Fruit fly (Drosophila melanogaster) whole organism, prepupa: ENCODE results near the gene eIF4E3.

Experiments used
- CG6854 ChIP-seq: fragments of 200-800 bp; sonication (Bioruptor generic); optimal IDR thresholded peaks from 2 replicates; lab custom pipeline; 2017; ENCODE audit warnings: missing biosample characterization, mild to moderate bottlenecking, missing genetic modification characterization
- Hr39 ChIP-seq: fragments of 200-800 bp; sonication (Bioruptor generic); optimal IDR thresholded peaks from 2 replicates; lab custom pipeline; 2016; ENCODE audit warnings: missing biosample characterization, missing genetic modification characterization
- cyc ChIP-seq: fragments of 200-800 bp; sonication (Bioruptor generic); optimal IDR thresholded peaks from 3 replicates; lab custom pipeline; 2016; ENCODE audit warnings: missing biosample characterization, missing genetic modification characterization
- spab ChIP-seq: fragments of 200-800 bp; sonication (Bioruptor generic); optimal IDR thresholded peaks from 2 replicates; lab custom pipeline; 2017; ENCODE audit warnings: missing biosample characterization, mild to moderate bottlenecking, missing genetic modification characterization, missing genetic modification reagents

DNA sequence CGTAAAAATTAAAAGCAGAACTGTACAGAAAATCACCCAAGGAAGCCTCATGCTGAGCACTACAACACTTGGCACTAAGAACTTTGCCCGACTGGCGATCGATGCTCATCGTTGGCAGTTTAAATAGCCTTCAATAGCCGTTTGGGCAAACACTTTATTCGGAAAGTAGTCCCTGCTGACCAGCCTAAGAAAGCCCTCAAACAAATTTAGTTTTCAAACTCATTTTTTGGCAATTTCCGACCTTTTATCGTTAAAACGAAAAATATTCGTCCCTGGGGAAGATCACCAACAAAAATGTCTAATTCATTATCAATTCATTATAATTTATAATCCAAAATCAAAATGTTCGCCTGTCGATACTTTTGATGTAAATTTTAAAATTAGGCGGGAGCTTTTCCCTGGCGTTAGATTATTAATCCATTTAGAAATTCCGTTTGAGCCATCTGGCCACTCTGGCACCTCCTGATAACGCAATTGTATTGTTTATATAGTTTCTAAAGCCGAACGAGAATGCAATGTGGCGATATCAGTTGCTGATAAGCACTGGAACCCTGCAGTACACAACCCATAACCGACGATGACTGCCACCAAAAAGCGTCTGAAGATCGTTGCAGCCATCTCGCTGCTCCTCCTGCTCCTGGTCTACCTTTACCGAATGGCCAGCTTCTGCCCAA is 48.4 kb upstream of the eIF4E3 start, which contains the start of the genes mthl7 and Uxs:
- TF ChIP-seq Hr39 (GFP tag; lab: Kevin White, UChicago) = no peak
- TF ChIP-seq CG6854 = peak; percentile 56
- TF ChIP-seq cyc (GFP tag; lab: Kevin White, UChicago) = no peak
- no peak for TF ChIP-seq spab (GFP tag; lab: Kevin White, UChicago)
